Fruit fly (Drosophila melanogaster) whole organism, prepupa: ENCODE data around the gene CG32425.

ENCODE experiments used
- CG10631 ChIP-seq: fragments of 200-800 bp; sonication (Bioruptor generic); optimal IDR thresholded peaks from 2 replicates; lab custom pipeline; 2016; ENCODE audit warnings: missing biosample characterization, missing genetic modification characterization
- CG10669 ChIP-seq: fragments of 200-800 bp; sonication (Bioruptor generic); optimal IDR thresholded peaks from 3 replicates; lab custom pipeline; 2018; ENCODE audit warnings: missing biosample characterization, mild to moderate bottlenecking, missing genetic modification characterization, moderate library complexity
- CG11762 ChIP-seq: fragments of 200-800 bp; sonication (Bioruptor generic); optimal IDR thresholded peaks from 3 replicates; lab custom pipeline; 2016; ENCODE audit warnings: missing biosample characterization, missing genetic modification characterization; ENCODE audit not compliant: insufficient read depth
- CG15336 ChIP-seq: fragments of 200-800 bp; sonication (Bioruptor generic); IDR thresholded peaks from 2 replicates; pipeline ENCODE4 v1.3.6; 2022; ENCODE audit warnings: missing biosample characterization, missing genetic modification characterization
- CG3032 ChIP-seq: fragments of 200-800 bp; optimal IDR thresholded peaks from 2 replicates; lab custom pipeline; 2019; ENCODE audit warnings: missing biosample characterization, mild to moderate bottlenecking, missing genetic modification characterization, moderate library complexity
- CG32006 ChIP-seq: fragments of 200-800 bp; sonication (Bioruptor generic); optimal IDR thresholded peaks from 3 replicates; lab custom pipeline; 2017; ENCODE audit warnings: missing biosample characterization, mild to moderate bottlenecking, missing genetic modification characterization
- CG34406 ChIP-seq: fragments of 200-800 bp; sonication (Bioruptor generic); optimal IDR thresholded peaks from 3 replicates; lab custom pipeline; 2016; ENCODE audit warnings: missing biosample characterization, missing genetic modification characterization
- CG3919 ChIP-seq: fragments of 200-800 bp; sonication (Bioruptor generic); optimal IDR thresholded peaks from 3 replicates; lab custom pipeline; 2016; ENCODE audit warnings: missing biosample characterization, missing genetic modification characterization
- CG4318 ChIP-seq: fragments of 200-800 bp; sonication (Bioruptor generic); optimal IDR thresholded peaks from 3 replicates; lab custom pipeline; 2017; ENCODE audit warnings: missing biosample characterization, mild to moderate bottlenecking, missing genetic modification characterization
- CG6163 ChIP-seq: fragments of 200-800 bp; sonication (Bioruptor generic); IDR thresholded peaks from 3 replicates; pipeline ENCODE4 v1.3.6; 2022; ENCODE audit warnings: missing biosample characterization, missing genetic modification characterization
- CG6276 ChIP-seq: fragments of 200-800 bp; sonication (Bioruptor generic); optimal IDR thresholded peaks from 2 replicates; lab custom pipeline; 2017; ENCODE audit warnings: missing biosample characterization, mild to moderate bottlenecking, missing genetic modification characterization
- CG6792 ChIP-seq: fragments of 200-800 bp; sonication (Bioruptor generic); optimal IDR thresholded peaks from 3 replicates; lab custom pipeline; 2016; ENCODE audit warnings: missing biosample characterization, missing genetic modification characterization
- CG8119 ChIP-seq: fragments of 200-800 bp; sonication (Bioruptor generic); IDR thresholded peaks from 3 replicates; pipeline ENCODE4 v1.3.6; 2022; ENCODE audit warnings: missing biosample characterization, missing genetic modification characterization
- CG8319 ChIP-seq: fragments of 200-800 bp; sonication (Bioruptor generic); optimal IDR thresholded peaks from 3 replicates; lab custom pipeline; 2016; ENCODE audit warnings: missing biosample characterization, missing genetic modification characterization
- CG8632 ChIP-seq: fragments of 200-800 bp; sonication (Bioruptor generic); optimal IDR thresholded peaks from 3 replicates; lab custom pipeline; 2016; ENCODE audit warnings: missing biosample characterization, missing genetic modification characterization
- CG9139 ChIP-seq: fragments of 200-800 bp; sonication (Bioruptor generic); optimal IDR thresholded peaks from 3 replicates; lab custom pipeline; 2017; ENCODE audit warnings: missing biosample characterization, mild to moderate bottlenecking, missing genetic modification characterization
- Eip75B ChIP-seq: fragments of 200-800 bp; sonication (Bioruptor generic); optimal IDR thresholded peaks from 3 replicates; lab custom pipeline; 2016; ENCODE audit warnings: missing biosample characterization, missing genetic modification characterization
- Eip78C ChIP-seq: fragments of 200-800 bp; sonication (Bioruptor generic); peaks from one replicate; lab custom pipeline; 2016; ENCODE audit warnings: missing biosample characterization, missing genetic modification characterization
- Eip93F ChIP-seq: fragments of 200-800 bp; sonication (Bioruptor generic); optimal IDR thresholded peaks from 2 replicates; lab custom pipeline; 2016; ENCODE audit warnings: missing biosample characterization, mild to moderate bottlenecking, missing genetic modification characterization
- Ets96B ChIP-seq: fragments of 200-800 bp; optimal IDR thresholded peaks from 2 replicates; lab custom pipeline; 2019; ENCODE audit warnings: missing biosample characterization, mild to moderate bottlenecking, missing genetic modification characterization, moderate library complexity
- Gug ChIP-seq: fragments of 200-800 bp; sonication (Bioruptor generic); IDR thresholded peaks from 2 replicates; pipeline ENCODE4 v1.3.6; 2022; ENCODE audit warnings: missing biosample characterization, missing genetic modification characterization
- Hr39 ChIP-seq: fragments of 200-800 bp; sonication (Bioruptor generic); optimal IDR thresholded peaks from 2 replicates; lab custom pipeline; 2016; ENCODE audit warnings: missing biosample characterization, missing genetic modification characterization
- Hr4 ChIP-seq: fragments of 200-800 bp; sonication (Bioruptor generic); optimal IDR thresholded peaks from 3 replicates; lab custom pipeline; 2016; ENCODE audit warnings: missing biosample characterization, missing genetic modification characterization
- Lpt ChIP-seq: fragments of 200-800 bp; sonication (Bioruptor generic); optimal IDR thresholded peaks from 3 replicates; lab custom pipeline; 2016; ENCODE audit warnings: missing biosample characterization, missing genetic modification characterization
- Met ChIP-seq: fragments of 200-800 bp; sonication (Bioruptor generic); optimal IDR thresholded peaks from 3 replicates; lab custom pipeline; 2016; ENCODE audit warnings: missing biosample characterization, missing genetic modification characterization
- OdsH ChIP-seq: fragments of 200-800 bp; sonication (Bioruptor generic); optimal IDR thresholded peaks from 3 replicates; lab custom pipeline; 2016; ENCODE audit warnings: missing biosample characterization, missing genetic modification characterization
- Sox14 ChIP-seq: fragments of 200-800 bp; sonication (Bioruptor generic); optimal IDR thresholded peaks from 3 replicates; lab custom pipeline; 2016; ENCODE audit warnings: missing biosample characterization, missing genetic modification characterization
- Sox15 ChIP-seq: fragments of 200-800 bp; sonication (Bioruptor generic); optimal IDR thresholded peaks from 3 replicates; lab custom pipeline; 2016; ENCODE audit warnings: missing biosample characterization, missing genetic modification characterization
- achi ChIP-seq: fragments of 200-800 bp; sonication (Bioruptor generic); optimal IDR thresholded peaks from 3 replicates; lab custom pipeline; 2016; ENCODE audit warnings: missing biosample characterization, missing genetic modification characterization
- acj6 ChIP-seq: fragments of 200-800 bp; sonication (Bioruptor generic); optimal IDR thresholded peaks from 3 replicates; lab custom pipeline; 2016; ENCODE audit warnings: missing biosample characterization, missing genetic modification characterization
- cyc ChIP-seq: fragments of 200-800 bp; sonication (Bioruptor generic); optimal IDR thresholded peaks from 3 replicates; lab custom pipeline; 2016; ENCODE audit warnings: missing biosample characterization, missing genetic modification characterization
- dac ChIP-seq: fragments of 200-800 bp; sonication (Bioruptor generic); optimal IDR thresholded peaks from 2 replicates; lab custom pipeline; 2017; ENCODE audit warnings: missing biosample characterization, mild to moderate bottlenecking, missing genetic modification characterization
- dsx ChIP-seq: fragments of 200-800 bp; optimal IDR thresholded peaks from 3 replicates; lab custom pipeline; 2019; ENCODE audit warnings: missing biosample characterization, mild to moderate bottlenecking, missing genetic modification characterization, moderate library complexity; ENCODE audit not compliant: poor library complexity, severe bottlenecking
- eg ChIP-seq: fragments of 200-800 bp; sonication (Bioruptor generic); IDR thresholded peaks from 3 replicates; pipeline ENCODE4 v1.3.6; 2022; ENCODE audit warnings: missing biosample characterization, missing genetic modification characterization
- esn ChIP-seq: fragments of 200-800 bp; sonication (Bioruptor generic); optimal IDR thresholded peaks from 2 replicates; lab custom pipeline; 2016; ENCODE audit warnings: missing biosample characterization, mild to moderate bottlenecking, missing genetic modification characterization, moderate library complexity
- fd85E ChIP-seq: fragments of 200-800 bp; sonication (Bioruptor generic); optimal IDR thresholded peaks from 3 replicates; lab custom pipeline; 2016; ENCODE audit warnings: missing biosample characterization, missing genetic modification characterization
- fkh ChIP-seq: fragments of 200-800 bp; sonication (Bioruptor generic); optimal IDR thresholded peaks from 3 replicates; lab custom pipeline; 2017; ENCODE audit warnings: missing biosample characterization, mild to moderate bottlenecking, missing genetic modification characterization, moderate library complexity
- lz ChIP-seq: fragments of 200-800 bp; sonication (Bioruptor generic); optimal IDR thresholded peaks from 3 replicates; lab custom pipeline; 2016; ENCODE audit warnings: missing biosample characterization, missing genetic modification characterization
- net ChIP-seq: fragments of 200-800 bp; sonication (Bioruptor generic); optimal IDR thresholded peaks from 3 replicates; lab custom pipeline; 2016; ENCODE audit warnings: missing biosample characterization, missing genetic modification characterization
- pdm3 ChIP-seq: fragments of 200-800 bp; sonication (Bioruptor generic); optimal IDR thresholded peaks from 3 replicates; lab custom pipeline; 2016; ENCODE audit warnings: missing biosample characterization, missing genetic modification characterization
- salr ChIP-seq, 2 experiments: fragments of 200-800 bp; sonication (Bioruptor generic); optimal IDR thresholded peaks; 3 replicates each; lab custom pipeline; 2016 to 2018; ENCODE audit warnings: missing biosample characterization in 2 of 2, missing genetic modification characterization in 2 of 2, mild to moderate bottlenecking in 1 of 2
- ss ChIP-seq, 2 experiments: fragments of 200-800 bp; sonication (Bioruptor generic); optimal IDR thresholded peaks; 2 replicates in 1 of 2; 3 replicates in 1 of 2; lab custom pipeline; 2017 to 2018; ENCODE audit warnings: mild to moderate bottlenecking in 2 of 2, missing biosample characterization in 2 of 2, missing genetic modification characterization in 2 of 2, moderate library complexity in 1 of 2
- svp ChIP-seq: fragments of 200-800 bp; sonication (Bioruptor generic); peaks from one replicate; lab custom pipeline; 2016; ENCODE audit warnings: missing biosample characterization, missing genetic modification characterization
- vri ChIP-seq: fragments of 200-800 bp; sonication (Bioruptor generic); optimal IDR thresholded peaks from 3 replicates; lab custom pipeline; 2016; ENCODE audit warnings: missing biosample characterization, mild to moderate bottlenecking, missing genetic modification characterization

Gene CG32425

DNA sequence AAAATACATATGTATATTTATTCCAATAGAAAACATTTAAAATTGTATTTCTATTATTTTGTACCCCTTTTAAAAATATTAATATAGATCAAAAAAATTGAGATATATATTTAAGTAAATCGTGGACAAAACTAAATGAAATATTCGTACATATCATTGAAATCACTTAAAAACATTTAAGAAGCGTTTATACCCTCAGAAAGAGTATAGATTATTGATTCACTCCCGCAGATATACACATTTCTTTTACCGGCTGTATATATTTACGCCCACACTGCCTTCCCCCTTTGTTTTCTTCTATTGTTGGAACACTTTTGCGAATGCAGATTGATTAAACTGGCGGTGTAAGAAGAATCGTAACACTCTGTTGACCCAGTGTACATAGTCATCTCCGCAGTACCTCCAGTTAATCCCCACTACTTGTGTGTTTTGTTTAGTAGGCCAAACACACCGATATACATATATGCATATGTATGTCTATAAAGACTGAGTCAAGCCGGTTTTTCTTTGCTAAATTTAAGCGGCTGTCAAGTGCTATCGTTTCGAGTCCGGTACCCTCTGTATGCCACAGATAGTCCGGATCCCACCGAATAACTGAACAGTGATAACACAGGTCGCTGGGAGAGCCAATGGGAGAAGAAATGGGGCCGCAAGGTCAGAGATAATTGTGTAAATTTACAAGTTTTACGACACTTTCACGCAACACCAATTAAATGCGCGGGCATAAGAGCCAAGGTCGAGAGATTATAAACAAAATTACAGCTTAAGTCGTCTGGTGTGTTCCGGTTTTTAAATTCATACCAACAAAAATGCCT, 25.4 kb upstream of the CG32425 start:
- no peak for TF ChIP-seq lz (GFP tag; lab: Kevin White, UChicago)
- TF ChIP-seq acj6, result peak; percentile 38
- peak; percentile 0 for TF ChIP-seq CG11762 (GFP tag; lab: Kevin White, UChicago)
- no peak for TF ChIP-seq CG4318 (GFP tag; lab: Kevin White, UChicago)
- no peak for TF ChIP-seq Sox15
- no peak for TF ChIP-seq salr (GFP tag; optimal IDR thresholded peaks at IDR 0.05; lab: Kevin White, UChicago)
- TF ChIP-seq OdsH (GFP tag; lab: Kevin White, UChicago), result peak; percentile 1
- peak; percentile 8 for TF ChIP-seq net (GFP tag; lab: Kevin White, UChicago)
- peak; percentile 18 for TF ChIP-seq pdm3 (GFP tag; lab: Kevin White, UChicago)
- no peak for TF ChIP-seq fd85E (GFP tag; lab: Kevin White, UChicago)
- TF ChIP-seq CG9139 (GFP tag; lab: Kevin White, UChicago), result no peak
- peak; percentile 25 for TF ChIP-seq Sox14 (GFP tag; lab: Kevin White, UChicago)
- TF ChIP-seq CG32006 (GFP tag; lab: Kevin White, UChicago), result peak; percentile 22
- TF ChIP-seq CG34406 (GFP tag; lab: Kevin White, UChicago), result peak; percentile 5
- no peak for TF ChIP-seq Hr39 (GFP tag; lab: Kevin White, UChicago)
- no peak for TF ChIP-seq Gug (GFP tag; lab: Robert Waterston, UW)
- peak; percentile 49 for TF ChIP-seq CG3032
- TF ChIP-seq fkh (GFP tag; lab: Kevin White, UChicago), result peak; percentile 96
- peak; percentile 34; the same call in 2 of the 3 replicates for TF ChIP-seq CG8119 (GFP tag; lab: Robert Waterston, UW)
- TF ChIP-seq achi (GFP tag; lab: Kevin White, UChicago), result peak; percentile 24
- TF ChIP-seq Lpt (GFP tag; lab: Kevin White, UChicago), result peak; percentile 23
- TF ChIP-seq CG6792 (GFP tag; lab: Kevin White, UChicago), result no peak
- peak; percentile 35; the same call in 1 of the 3 replicates for TF ChIP-seq eg (GFP tag; lab: Robert Waterston, UW)
- peak; percentile 35 for TF ChIP-seq CG3919
- TF ChIP-seq CG6163 (GFP tag; lab: Robert Waterston, UW), result 0 out of 3 replicates have a peak, but pooled peaks have one; percentile 31
- TF ChIP-seq dac (GFP tag; lab: Kevin White, UChicago), result no peak
- no peak for TF ChIP-seq CG8319
- peak; percentile 10 for TF ChIP-seq esn (GFP tag; lab: Kevin White, UChicago)
- TF ChIP-seq Eip75B (GFP tag; lab: Kevin White, UChicago), result no peak
- TF ChIP-seq Hr4 (GFP tag; lab: Kevin White, UChicago), result peak; percentile 34
- peak; percentile 5 for TF ChIP-seq dsx
- TF ChIP-seq CG10631, result peak; percentile 12
- TF ChIP-seq ss (GFP tag; optimal IDR thresholded peaks at IDR 0.05; lab: Kevin White, UChicago), result no peak
- TF ChIP-seq vri, result no peak
- no peak for TF ChIP-seq CG6276 (GFP tag; lab: Kevin White, UChicago)
- TF ChIP-seq CG15336 (GFP tag; lab: Robert Waterston, UW), result peak; percentile 65
- TF ChIP-seq Ets96B (tag; lab: Kevin White, UChicago), result no peak
- no peak for TF ChIP-seq cyc (GFP tag; lab: Kevin White, UChicago)
- TF ChIP-seq CG10669 (GFP tag; lab: Kevin White, UChicago), result peak; percentile 16
- TF ChIP-seq Eip93F (GFP tag; lab: Kevin White, UChicago), result no peak
- TF ChIP-seq CG8632, result no peak
- no peak for TF ChIP-seq Met
- peak; percentile 98 for TF ChIP-seq svp (GFP tag; lab: Kevin White, UChicago)
- TF ChIP-seq Eip78C (GFP tag; lab: Kevin White, UChicago), result peak; percentile 75
